Fruit fly (Drosophila melanogaster): ENCODE measurements around the gene CG10510.

DNA sequence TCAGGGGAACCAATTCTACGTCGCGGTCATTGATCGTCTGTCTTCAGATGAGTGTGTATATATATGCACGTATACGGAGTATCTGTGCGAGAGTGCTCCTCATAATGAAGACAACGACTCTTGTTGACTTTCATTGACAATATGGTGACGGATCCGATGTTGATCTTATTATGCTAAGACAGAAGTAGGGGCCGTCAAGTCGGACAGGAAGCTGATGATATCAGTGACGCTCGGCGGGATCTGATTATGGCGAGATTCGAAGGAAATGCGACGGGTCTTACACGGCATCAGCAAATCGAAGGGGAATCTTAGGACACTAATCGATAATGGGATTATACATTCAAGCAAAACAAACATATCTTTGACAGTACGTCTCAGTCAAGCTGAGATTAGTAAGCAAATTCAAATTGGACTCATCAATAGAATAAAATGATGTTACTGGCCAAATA, 44.7 kb upstream of the CG10510 start:
- TF ChIP-seq tj (GFP tag; optimal IDR thresholded peaks at IDR 0.05) (no peak), Mnt (GFP tag; optimal IDR thresholded peaks at IDR 0.05) (no peak), CG5204 (GFP tag; optimal IDR thresholded peaks at IDR 0.05) (no peak), Crg-1 (GFP tag; optimal IDR thresholded peaks at IDR 0.05) (no peak), CG14711 (tag; optimal IDR thresholded peaks at IDR 0.05) (no peak), kay (GFP tag; ENCODE audit: borderline replicate concordance) (no peak), CG1620 (GFP tag; optimal IDR thresholded peaks at IDR 0.05) (no peak), pad (GFP tag; optimal IDR thresholded peaks at IDR 0.05) (no peak), ovo (GFP tag; optimal IDR thresholded peaks at IDR 0.05) (no peak), cnc (optimal IDR thresholded peaks at IDR 0.05) (no peak), Clk (GFP tag; optimal IDR thresholded peaks at IDR 0.05) (no peak), CG7045 (GFP tag; optimal IDR thresholded peaks at IDR 0.05) (no peak), CG33017 (tag; optimal IDR thresholded peaks at IDR 0.05) (no peak), CG7101 (tag; optimal IDR thresholded peaks at IDR 0.05) (no peak)
